Fruit fly (Drosophila melanogaster) whole organism, embryonic: Measurements from ENCODE around the gene CG6511.

ENCODE experiments used
- BEAF-32 ChIP-seq: fragments of 200-800 bp; sonication (Bioruptor generic); optimal IDR thresholded peaks from 3 replicates; lab custom pipeline; 2017; ENCODE audit warnings: missing biosample characterization, missing genetic modification characterization, mild to moderate bottlenecking, moderate library complexity, missing genetic modification reagents
- CG10209 ChIP-seq: fragments of 200-800 bp; sonication (Bioruptor generic); optimal IDR thresholded peaks from 3 replicates; lab custom pipeline; 2017; ENCODE audit warnings: missing biosample characterization, mild to moderate bottlenecking, missing genetic modification characterization, missing genetic modification reagents
- CG10274 ChIP-seq: fragments of 200-800 bp; sonication (Bioruptor generic); optimal IDR thresholded peaks from 3 replicates; lab custom pipeline; 2017; ENCODE audit warnings: missing biosample characterization, mild to moderate bottlenecking, missing genetic modification characterization
- CG12659 ChIP-seq: fragments of 200-800 bp; sonication (Bioruptor generic); optimal IDR thresholded peaks from 3 replicates; lab custom pipeline; 2017; ENCODE audit warnings: mild to moderate bottlenecking, missing biosample characterization, missing genetic modification reagents, missing genetic modification characterization
- CG13296 ChIP-seq: fragments of 200-800 bp; sonication (Bioruptor generic); optimal IDR thresholded peaks from 3 replicates; lab custom pipeline; 2018; ENCODE audit warnings: missing biosample characterization, mild to moderate bottlenecking, missing genetic modification characterization
- CG14441 ChIP-seq: fragments of 200-800 bp; sonication (Bioruptor generic); IDR thresholded peaks from 2 replicates; pipeline ENCODE4 v1.3.6; 2022; ENCODE audit warnings: missing biosample characterization, missing genetic modification characterization
- CG15514 ChIP-seq: fragments of 200-800 bp; sonication (Bioruptor generic); optimal IDR thresholded peaks from 3 replicates; lab custom pipeline; 2017; ENCODE audit warnings: missing biosample characterization, missing genetic modification characterization, mild to moderate bottlenecking, moderate library complexity, missing genetic modification reagents
- CG1603 ChIP-seq: fragments of 200-800 bp; sonication (Bioruptor generic); optimal IDR thresholded peaks from 2 replicates; lab custom pipeline; 2019; ENCODE audit warnings: missing biosample characterization, mild to moderate bottlenecking, missing genetic modification characterization, moderate library complexity
- CG17359 ChIP-seq: fragments of 200-800 bp; sonication (Bioruptor generic); optimal IDR thresholded peaks from 3 replicates; lab custom pipeline; 2018; ENCODE audit warnings: missing biosample characterization, mild to moderate bottlenecking, missing genetic modification characterization, moderate library complexity
- CG30403 ChIP-seq: fragments of 200-800 bp; sonication (Bioruptor generic); optimal IDR thresholded peaks from 3 replicates; lab custom pipeline; 2016; ENCODE audit warnings: missing biosample characterization, missing genetic modification characterization
- CG3847 ChIP-seq: fragments of 200-800 bp; sonication (Bioruptor generic); IDR thresholded peaks from 2 replicates; pipeline ENCODE4 v1.3.6; 2022; ENCODE audit warnings: missing biosample characterization, missing genetic modification characterization
- CG5180 ChIP-seq: fragments of 200-800 bp; sonication (Bioruptor generic); optimal IDR thresholded peaks from 3 replicates; lab custom pipeline; 2017; ENCODE audit warnings: missing biosample characterization, missing genetic modification characterization, mild to moderate bottlenecking, moderate library complexity, missing genetic modification reagents
- CG7556 ChIP-seq: fragments of 200-800 bp; sonication (Bioruptor generic); optimal IDR thresholded peaks from 2 replicates; lab custom pipeline; 2017; ENCODE audit warnings: missing biosample characterization, mild to moderate bottlenecking, missing genetic modification characterization
- CG7839 ChIP-seq: fragments of 200-800 bp; sonication (Bioruptor generic); optimal IDR thresholded peaks from 3 replicates; lab custom pipeline; 2018; ENCODE audit warnings: missing biosample characterization, mild to moderate bottlenecking, missing genetic modification characterization, moderate library complexity
- CG8924 ChIP-seq: fragments of 200-800 bp; optimal IDR thresholded peaks from 3 replicates; lab custom pipeline; 2019; ENCODE audit warnings: missing biosample characterization, mild to moderate bottlenecking, missing genetic modification characterization, moderate library complexity
- CG9609 ChIP-seq: fragments of 200-800 bp; sonication (Bioruptor generic); optimal IDR thresholded peaks from 3 replicates; lab custom pipeline; 2016; ENCODE audit warnings: missing biosample characterization, missing genetic modification characterization
- CG9817 ChIP-seq: fragments of 200-800 bp; sonication (Bioruptor generic); optimal IDR thresholded peaks from 2 replicates; lab custom pipeline; 2018; ENCODE audit warnings: missing biosample characterization, mild to moderate bottlenecking, missing genetic modification characterization, moderate library complexity
- CHES-1-like ChIP-seq: fragments of 200-800 bp; sonication (Bioruptor generic); optimal IDR thresholded peaks from 2 replicates; lab custom pipeline; 2016; ENCODE audit warnings: missing biosample characterization, missing genetic modification characterization
- Camta ChIP-seq: fragments of 200-800 bp; sonication (Bioruptor generic); optimal IDR thresholded peaks from 2 replicates; lab custom pipeline; 2016; ENCODE audit warnings: missing biosample characterization, missing genetic modification characterization
- Dbx ChIP-seq: fragments of 200-800 bp; sonication (Bioruptor generic); IDR thresholded peaks from 3 replicates; pipeline ENCODE4 v1.3.6; 2022; ENCODE audit warnings: missing biosample characterization, missing genetic modification characterization
- Drgx ChIP-seq: fragments of 200-800 bp; sonication (Bioruptor generic); IDR thresholded peaks from 2 replicates; pipeline ENCODE4 v1.3.6; 2022; ENCODE audit warnings: missing biosample characterization, missing genetic modification characterization
- Hand ChIP-seq: fragments of 200-800 bp; sonication (Bioruptor generic); optimal IDR thresholded peaks from 2 replicates; lab custom pipeline; 2017; ENCODE audit warnings: mild to moderate bottlenecking, missing biosample characterization, missing genetic modification reagents, missing genetic modification characterization
- Hey ChIP-seq: fragments of 200-800 bp; sonication (Bioruptor generic); optimal IDR thresholded peaks from 3 replicates; lab custom pipeline; 2018; ENCODE audit warnings: missing biosample characterization, mild to moderate bottlenecking, missing genetic modification characterization
- Hr3 ChIP-seq: fragments of 200-800 bp; sonication (Bioruptor generic); optimal IDR thresholded peaks from 3 replicates; lab custom pipeline; 2016; ENCODE audit warnings: missing biosample characterization, missing genetic modification characterization
- Hsf ChIP-seq: fragments of 200-800 bp; sonication (Bioruptor generic); optimal IDR thresholded peaks from 3 replicates; lab custom pipeline; 2016; ENCODE audit warnings: missing biosample characterization, missing genetic modification characterization
- Oaz ChIP-seq: fragments of 200-800 bp; sonication (Bioruptor generic); IDR thresholded peaks from 2 replicates; pipeline ENCODE4 v1.3.6; 2022; ENCODE audit warnings: missing biosample characterization, missing genetic modification characterization
- Oli ChIP-seq: fragments of 200-800 bp; sonication (Bioruptor generic); optimal IDR thresholded peaks from 2 replicates; lab custom pipeline; 2018; ENCODE audit warnings: missing biosample characterization, mild to moderate bottlenecking, missing genetic modification characterization, moderate library complexity
- Poxn ChIP-seq: fragments of 200-800 bp; sonication (Bioruptor generic); IDR thresholded peaks from 2 replicates; pipeline ENCODE4 v1.3.6; 2022; ENCODE audit warnings: missing biosample characterization, missing genetic modification characterization
- Usf ChIP-seq: fragments of 200-800 bp; sonication (Bioruptor generic); optimal IDR thresholded peaks from 2 replicates; lab custom pipeline; 2017; ENCODE audit warnings: missing genotype, missing biosample characterization, missing genetic modification characterization
- chif ChIP-seq, 2 experiments: fragments of 200-800 bp; sonication (Bioruptor generic); optimal IDR thresholded peaks; 3 replicates each; lab custom pipeline; 2016; ENCODE audit warnings: missing biosample characterization in 2 of 2, missing genetic modification characterization in 2 of 2
- chm ChIP-seq: fragments of 200-800 bp; sonication (Bioruptor generic); IDR thresholded peaks from 2 replicates; pipeline ENCODE4 v1.3.6; 2022; ENCODE audit warnings: missing biosample characterization, missing genetic modification characterization
- chn ChIP-seq: fragments of 200-800 bp; sonication (Bioruptor generic); optimal IDR thresholded peaks from 2 replicates; lab custom pipeline; 2016; ENCODE audit warnings: missing biosample characterization, missing genetic modification characterization
- emc ChIP-seq: fragments of 200-800 bp; sonication (Bioruptor generic); optimal IDR thresholded peaks from 2 replicates; lab custom pipeline; 2016; ENCODE audit warnings: missing biosample characterization, missing genetic modification characterization
- ems ChIP-seq: fragments of 200-800 bp; sonication (Bioruptor generic); optimal IDR thresholded peaks from 3 replicates; lab custom pipeline; 2016; ENCODE audit warnings: missing biosample characterization, missing genetic modification characterization
- en ChIP-seq: fragments of 200-800 bp; sonication (Bioruptor generic); optimal IDR thresholded peaks from 2 replicates; lab custom pipeline; 2016; ENCODE audit warnings: missing biosample characterization, missing genetic modification characterization
- esg ChIP-seq: fragments of 200-800 bp; sonication (Bioruptor generic); conservative IDR thresholded peaks from 2 replicates; pipeline ENCODE4 v1.3.6; 2022; ENCODE audit warnings: missing biosample characterization, missing genetic modification characterization
- ewg ChIP-seq: fragments of 200-800 bp; sonication (Bioruptor generic); optimal IDR thresholded peaks from 3 replicates; lab custom pipeline; 2017; ENCODE audit warnings: mild to moderate bottlenecking, missing biosample characterization, missing genetic modification reagents, missing genetic modification characterization
- grau ChIP-seq: fragments of 200-800 bp; optimal IDR thresholded peaks from 3 replicates; lab custom pipeline; 2019; ENCODE audit warnings: missing biosample characterization, mild to moderate bottlenecking, missing genetic modification characterization, moderate library complexity
- gsb ChIP-seq: fragments of 200-800 bp; sonication (Bioruptor generic); IDR thresholded peaks from 2 replicates; pipeline ENCODE4 v1.3.6; 2022; ENCODE audit warnings: missing biosample characterization, missing genetic modification characterization
- her ChIP-seq: fragments of 200-800 bp; sonication (Bioruptor generic); optimal IDR thresholded peaks from 2 replicates; lab custom pipeline; 2016; ENCODE audit warnings: missing biosample characterization, missing genetic modification characterization
- jing ChIP-seq: fragments of 200-800 bp; sonication (Bioruptor generic); optimal IDR thresholded peaks from 2 replicates; lab custom pipeline; 2018; ENCODE audit warnings: missing biosample characterization, mild to moderate bottlenecking, missing genetic modification characterization
- knrl ChIP-seq: fragments of 200-800 bp; sonication (Bioruptor generic); IDR thresholded peaks from 3 replicates; pipeline ENCODE4 v1.3.6; 2022; ENCODE audit warnings: missing biosample characterization, missing genetic modification characterization; ENCODE audit not compliant: partially characterized antibody
- mam ChIP-seq: fragments of 200-800 bp; sonication (Bioruptor generic); optimal IDR thresholded peaks from 3 replicates; lab custom pipeline; 2016; ENCODE audit warnings: missing biosample characterization, missing genetic modification characterization
- nom ChIP-seq: fragments of 200-800 bp; sonication (Bioruptor generic); optimal IDR thresholded peaks from 2 replicates; lab custom pipeline; 2017; ENCODE audit warnings: missing biosample characterization, missing genetic modification characterization, mild to moderate bottlenecking, moderate library complexity, missing genetic modification reagents
- org-1 ChIP-seq: fragments of 200-800 bp; sonication (Bioruptor generic); optimal IDR thresholded peaks from 2 replicates; lab custom pipeline; 2017; ENCODE audit warnings: missing biosample characterization, missing genetic modification characterization
- run ChIP-seq: fragments of 200-800 bp; sonication (Bioruptor generic); optimal IDR thresholded peaks from 3 replicates; lab custom pipeline; 2018; ENCODE audit warnings: missing biosample characterization, mild to moderate bottlenecking, missing genetic modification characterization
- tin ChIP-seq: fragments of 200-800 bp; sonication (Bioruptor generic); optimal IDR thresholded peaks from 3 replicates; lab custom pipeline; 2016; ENCODE audit warnings: missing biosample characterization, missing genetic modification characterization
- trh ChIP-seq: fragments of 200-800 bp; sonication (Bioruptor generic); optimal IDR thresholded peaks from 2 replicates; lab custom pipeline; 2016; ENCODE audit warnings: missing biosample characterization, missing genetic modification characterization
- tup ChIP-seq: fragments of 200-800 bp; sonication (Bioruptor generic); optimal IDR thresholded peaks from 2 replicates; lab custom pipeline; 2016; ENCODE audit warnings: missing biosample characterization, mild to moderate bottlenecking, missing genetic modification characterization, moderate library complexity
- unpg ChIP-seq: fragments of 200-800 bp; sonication (Bioruptor generic); optimal IDR thresholded peaks from 3 replicates; lab custom pipeline; 2018; ENCODE audit warnings: missing biosample characterization, mild to moderate bottlenecking, missing genetic modification characterization, moderate library complexity

The CG6511 gene

dm6 chr3L:8767876-8768275 is 46.8 kb downstream of the CG6511 start (continued):
- TF ChIP-seq Usf (GFP tag; lab: Kevin White, UChicago) (peak; percentile 27), CG1603 (tag; lab: Kevin White, UChicago) (peak; percentile 15), CG14441 (GFP tag; lab: Robert Waterston, UW) (peak; percentile 38; the same call in 1 of the 2 replicates), CG15514 (GFP tag; lab: Kevin White, UChicago) (peak; percentile 27), trh (GFP tag; lab: Kevin White, UChicago) (peak; percentile 18), Hey (no peak), CG9609 (peak; percentile 16), knrl (GFP tag; lab: Robert Waterston, UW) (no peak), CG8924 (tag; lab: Kevin White, UChicago) (peak; percentile 25), Poxn (0 out of 2 replicates have a peak, but pooled peaks have one; percentile 36), ewg (GFP tag; lab: Kevin White, UChicago) (no peak), esg (GFP tag; lab: Robert Waterston, UW) (peak; percentile 40; the same call in 1 of the 2 replicates), CG13296 (GFP tag; lab: Kevin White, UChicago) (peak; percentile 36), nom (GFP tag; lab: Kevin White, UChicago) (peak; percentile 2), CG7839 (tag; lab: Kevin White, UChicago) (peak; percentile 72), CG5180 (GFP tag; lab: Kevin White, UChicago) (peak; percentile 3), chm (GFP tag; lab: Robert Waterston, UW) (no peak), Hand (GFP tag; lab: Kevin White, UChicago) (peak; percentile 39), CG10274 (GFP tag; lab: Kevin White, UChicago) (peak; percentile 31), CG10209 (GFP tag; lab: Kevin White, UChicago) (peak; percentile 42), chn (GFP tag; lab: Kevin White, UChicago) (no peak), grau (tag; lab: Kevin White, UChicago) (peak; percentile 62), jing (no peak), run (tag; lab: Kevin White, UChicago) (no peak), unpg (GFP tag; lab: Kevin White, UChicago) (peak; percentile 28), gsb (GFP tag; lab: Robert Waterston, UW) (peak; percentile 17; the same call in 1 of the 2 replicates), CHES-1-like (peak; percentile 60), org-1 (GFP tag; lab: Kevin White, UChicago) (peak; percentile 42), mam (peak; percentile 47), CG30403 (GFP tag; lab: Kevin White, UChicago) (peak; percentile 69), ems (GFP tag; lab: Kevin White, UChicago) (peak; percentile 5), Drgx (peak; percentile 66), Oaz (GFP tag; lab: Robert Waterston, UW) (no peak), CG7556 (GFP tag; lab: Kevin White, UChicago) (peak; percentile 64), emc (GFP tag; lab: Kevin White, UChicago) (peak; percentile 31), en (GFP tag; lab: Kevin White, UChicago) (peak; percentile 19), CG12659 (GFP tag; lab: Kevin White, UChicago) (peak; percentile 58), Oli (tag; lab: Kevin White, UChicago) (peak; percentile 7), CG17359 (peak; percentile 14), her (GFP tag; lab: Kevin White, UChicago) (peak; percentile 42), BEAF-32 (GFP tag; lab: Kevin White, UChicago) (no peak), Camta (GFP tag; lab: Kevin White, UChicago) (peak; percentile 4), Dbx (GFP tag; lab: Robert Waterston, UW) (peak; percentile 34; the same call in 1 of the 3 replicates), tin (GFP tag; lab: Kevin White, UChicago) (peak; percentile 14), chif (GFP tag; optimal IDR thresholded peaks at IDR 0.05; lab: Kevin White, UChicago) (peak in 1 of 2 experiments; percentile 11), CG9817 (tag; lab: Kevin White, UChicago) (peak; percentile 23), Hsf (GFP tag; lab: Kevin White, UChicago) (peak; percentile 24), Hr3 (GFP tag; lab: Kevin White, UChicago) (no peak), tup (GFP tag; lab: Kevin White, UChicago) (no peak), CG3847 (peak; percentile 59)
